Fruit fly (Drosophila melanogaster): ENCODE measurements around the gene kmr.

The kmr gene

dm6 chr3R:13715012-13715673 lies at the start of gene kmr:
kmr (plus strand) TSS chr3R:13715207.
- TF ChIP-seq topi (GFP tag; optimal IDR thresholded peaks at IDR 0.05): peak; percentile 1
- no peak for TF ChIP-seq CG32006 (GFP tag; optimal IDR thresholded peaks at IDR 0.05)
- peak; percentile 33 for TF ChIP-seq vri (GFP tag; optimal IDR thresholded peaks at IDR 0.05)
- no peak for TF ChIP-seq Hr38 (GFP tag; optimal IDR thresholded peaks at IDR 0.05)
- TF ChIP-seq svp (GFP tag): peak; percentile 39
- TF ChIP-seq CG31627 (GFP tag; optimal IDR thresholded peaks at IDR 0.05): no peak
- TF ChIP-seq CG11762 (GFP tag; optimal IDR thresholded peaks at IDR 0.05; ENCODE audit: insufficient read depth): no peak
- no peak for TF ChIP-seq achi (GFP tag; optimal IDR thresholded peaks at IDR 0.05)
- TF ChIP-seq CG9139 (GFP tag; optimal IDR thresholded peaks at IDR 0.05): no peak
- peak; percentile 28 for TF ChIP-seq Lpt (GFP tag; optimal IDR thresholded peaks at IDR 0.05)
- TF ChIP-seq CG8319 (GFP tag; optimal IDR thresholded peaks at IDR 0.05): no peak
- TF ChIP-seq dac (GFP tag; optimal IDR thresholded peaks at IDR 0.05): no peak
- peak; percentile 33 to 47 for TF ChIP-seq ss (GFP tag; optimal IDR thresholded peaks at IDR 0.05)
- no peak for TF ChIP-seq cyc (GFP tag; optimal IDR thresholded peaks at IDR 0.05)
- TF ChIP-seq acj6 (GFP tag; optimal IDR thresholded peaks at IDR 0.05): peak; percentile 5
- no peak for TF ChIP-seq CG10631 (GFP tag; optimal IDR thresholded peaks at IDR 0.05)
- peak; percentile 57; the same call in 2 of the 3 replicates for TF ChIP-seq CG6163 (GFP tag; IDR thresholded peaks at IDR 0.05)
- TF ChIP-seq CG1621 (tag; optimal IDR thresholded peaks at IDR 0.05): peak; percentile 49
- no peak for TF ChIP-seq Met (GFP tag; optimal IDR thresholded peaks at IDR 0.05)
- no peak for TF ChIP-seq esn (GFP tag; optimal IDR thresholded peaks at IDR 0.05)
- TF ChIP-seq Eip75B (GFP tag; optimal IDR thresholded peaks at IDR 0.05): peak; percentile 46
- TF ChIP-seq Eip78C (GFP tag): peak; percentile 81
- TF ChIP-seq Smox (GFP tag; optimal IDR thresholded peaks at IDR 0.05): no peak
- no peak for TF ChIP-seq fd59A (GFP tag; optimal IDR thresholded peaks at IDR 0.05)
- no peak for TF ChIP-seq Hr4 (GFP tag; optimal IDR thresholded peaks at IDR 0.05)
- no peak for TF ChIP-seq spab (GFP tag; optimal IDR thresholded peaks at IDR 0.05)
- TF ChIP-seq Sox102F (GFP tag; optimal IDR thresholded peaks at IDR 0.05): peak; percentile 55
- peak; percentile 30 for TF ChIP-seq CG6808 (GFP tag; optimal IDR thresholded peaks at IDR 0.05)
- peak; percentile 58 for TF ChIP-seq dsx (GFP tag; optimal IDR thresholded peaks at IDR 0.05; ENCODE audit: poor library complexity, severe bottlenecking)
- peak; percentile 48 for TF ChIP-seq net (GFP tag; optimal IDR thresholded peaks at IDR 0.05)
- no peak for TF ChIP-seq CG34406 (GFP tag; optimal IDR thresholded peaks at IDR 0.05)
- no peak for TF ChIP-seq Gug (GFP tag; IDR thresholded peaks at IDR 0.05)
- no peak for TF ChIP-seq lz (GFP tag; optimal IDR thresholded peaks at IDR 0.05)
- no peak for TF ChIP-seq Hr39 (GFP tag; optimal IDR thresholded peaks at IDR 0.05)
- peak; percentile 32 for TF ChIP-seq CG3919 (GFP tag; optimal IDR thresholded peaks at IDR 0.05)
- no peak for TF ChIP-seq Sox15 (GFP tag; optimal IDR thresholded peaks at IDR 0.05)
- peak; percentile 96 for TF ChIP-seq fkh (GFP tag; optimal IDR thresholded peaks at IDR 0.05)
- TF ChIP-seq Ets21C (GFP tag; optimal IDR thresholded peaks at IDR 0.05): no peak
- no peak for TF ChIP-seq Ets96B (tag; optimal IDR thresholded peaks at IDR 0.05)
- no peak for TF ChIP-seq CG4318 (GFP tag; optimal IDR thresholded peaks at IDR 0.05)
- TF ChIP-seq CG6276 (GFP tag; optimal IDR thresholded peaks at IDR 0.05): peak; percentile 23
- TF ChIP-seq CG11294 (GFP tag; IDR thresholded peaks at IDR 0.05): no peak
- no peak for TF ChIP-seq CG10669 (GFP tag; optimal IDR thresholded peaks at IDR 0.05)
- no peak for TF ChIP-seq CG16779 (tag; optimal IDR thresholded peaks at IDR 0.05)
- TF ChIP-seq CG15336 (GFP tag; IDR thresholded peaks at IDR 0.05): peak; percentile 16; the same call in 1 of the 2 replicates
- TF ChIP-seq CG8632 (GFP tag; optimal IDR thresholded peaks at IDR 0.05): no peak
- peak; percentile 55; the same call in 2 of the 3 replicates for TF ChIP-seq eg (GFP tag; IDR thresholded peaks at IDR 0.05)
- TF ChIP-seq Eip93F (GFP tag; optimal IDR thresholded peaks at IDR 0.05): no peak
- TF ChIP-seq pdm3 (GFP tag; optimal IDR thresholded peaks at IDR 0.05): no peak
- no peak for TF ChIP-seq OdsH (GFP tag; optimal IDR thresholded peaks at IDR 0.05)
- no peak for TF ChIP-seq Blimp-1 (GFP tag; optimal IDR thresholded peaks at IDR 0.05)
- no peak for TF ChIP-seq fd85E (GFP tag; optimal IDR thresholded peaks at IDR 0.05)
